Worm (Caenorhabditis elegans) whole organism, midembryonic: ENCODE results near the gene nhr-25.

Source experiments
- T22C8.4 ChIP-seq: fragments of 200-800 bp; sonication (Bioruptor generic); IDR thresholded peaks from 2 replicates; pipeline ENCODE4 v1.3.6; 2022; ENCODE audit warnings: missing genetic modification characterization, missing compliant biosample characterization
- flt-1 ChIP-seq: fragments of 200-800 bp; sonication (Bioruptor generic); IDR thresholded peaks from 2 replicates; pipeline ENCODE4 v1.3.6; 2022; ENCODE audit warnings: missing genetic modification characterization, missing compliant biosample characterization
- med-1 ChIP-seq: sonication (generic microtip); optimal IDR thresholded peaks from 2 replicates; lab custom pipeline; 2017; ENCODE audit warnings: missing genetic modification characterization, mild to moderate bottlenecking, missing compliant biosample characterization, antibody characterized with exemption, missing genetic modification reagents; ENCODE audit not compliant: insufficient read depth
- ref-1 ChIP-seq: fragments of 200-800 bp; sonication (Bioruptor generic); conservative IDR thresholded peaks from 2 replicates; pipeline ENCODE4 v1.3.6; 2022; ENCODE audit warnings: missing genetic modification reagents, missing genetic modification characterization, missing compliant biosample characterization
- ztf-23 ChIP-seq: fragments of 200-800 bp; sonication (Bioruptor generic); IDR thresholded peaks from 2 replicates; pipeline ENCODE4 v1.3.6; 2022; ENCODE audit warnings: missing genetic modification reagents, missing genetic modification characterization, missing compliant biosample characterization

- TF ChIP-seq T22C8.4 (GFP tag; lab: Robert Waterston, UW) (no peak), flt-1 (GFP tag; lab: Robert Waterston, UW) (no peak), ztf-23 (no peak), med-1 (GFP tag; lab: Kevin White, UChicago) (no peak), ref-1 (GFP tag; lab: Robert Waterston, UW) (no peak)
Measured at ce11 chrX:13006328-13006727, 2.0 kb upstream of the nhr-25 start.
